Worm (Caenorhabditis elegans) whole organism, L2 larva: ENCODE data around the gene Y46G5A.7.

Source experiments
- ama-1 ChIP-seq: fragments of 150-350 bp; optimal IDR thresholded peaks from 2 replicates; lab custom pipeline; 2018; ENCODE audit warnings: inconsistent platforms
- ceh-16 ChIP-seq: fragments of 150-350 bp; optimal IDR thresholded peaks from 2 replicates; lab custom pipeline; 2014; ENCODE audit warnings: missing biosample characterization, missing genetic modification characterization
- ceh-82 ChIP-seq: fragments of 150-350 bp; optimal IDR thresholded peaks from 2 replicates; lab custom pipeline; 2014; ENCODE audit warnings: missing biosample characterization, missing genetic modification characterization
- elt-3 ChIP-seq: sonication (generic microtip); optimal IDR thresholded peaks from 2 replicates; lab custom pipeline; 2017; ENCODE audit warnings: missing biosample characterization, missing genetic modification characterization
- fos-1 ChIP-seq: fragments of 150-350 bp; optimal IDR thresholded peaks from 2 replicates; lab custom pipeline; 2014; ENCODE audit warnings: missing biosample characterization, missing genetic modification characterization
- lin-13 ChIP-seq: fragments of 150-350 bp; optimal IDR thresholded peaks from 2 replicates; lab custom pipeline; 2014; ENCODE audit warnings: missing biosample characterization, missing genetic modification reagents, missing genetic modification characterization
- lin-39 ChIP-seq: fragments of 150-350 bp; optimal IDR thresholded peaks from 2 replicates; lab custom pipeline; 2014; ENCODE audit warnings: missing biosample characterization, missing genetic modification reagents, missing genetic modification characterization
- mdl-1 ChIP-seq, 2 experiments: fragments of 150-350 bp in 1 of 2; sonication (generic microtip) in 1 of 2; optimal IDR thresholded peaks; 2 replicates each; lab custom pipeline; 2017; ENCODE audit warnings: missing biosample characterization in 2 of 2, missing genetic modification characterization in 2 of 2
- nhr-25 ChIP-seq: fragments of 150-350 bp; sonication (generic microtip); optimal IDR thresholded peaks from 3 replicates; lab custom pipeline; 2014; ENCODE audit warnings: missing biosample characterization, missing genetic modification characterization
- sma-9 ChIP-seq, 2 experiments: fragments of 150-350 bp in 1 of 2; sonication (generic microtip) in 1 of 2; optimal IDR thresholded peaks; 2 replicates each; lab custom pipeline; 2014 to 2016; ENCODE audit warnings: missing genetic modification characterization in 2 of 2, mild to moderate bottlenecking in 1 of 2, missing biosample characterization in 1 of 2, missing compliant biosample characterization in 1 of 2, missing genetic modification reagents in 1 of 2, moderate library complexity in 1 of 2
- zag-1 ChIP-seq: fragments of 150-350 bp; optimal IDR thresholded peaks from 2 replicates; lab custom pipeline; 2014; ENCODE audit warnings: missing biosample characterization, missing genetic modification characterization
- ztf-11 ChIP-seq: sonication (generic microtip); optimal IDR thresholded peaks from 2 replicates; lab custom pipeline; 2017; ENCODE audit warnings: missing biosample characterization, missing genetic modification characterization

DNA sequence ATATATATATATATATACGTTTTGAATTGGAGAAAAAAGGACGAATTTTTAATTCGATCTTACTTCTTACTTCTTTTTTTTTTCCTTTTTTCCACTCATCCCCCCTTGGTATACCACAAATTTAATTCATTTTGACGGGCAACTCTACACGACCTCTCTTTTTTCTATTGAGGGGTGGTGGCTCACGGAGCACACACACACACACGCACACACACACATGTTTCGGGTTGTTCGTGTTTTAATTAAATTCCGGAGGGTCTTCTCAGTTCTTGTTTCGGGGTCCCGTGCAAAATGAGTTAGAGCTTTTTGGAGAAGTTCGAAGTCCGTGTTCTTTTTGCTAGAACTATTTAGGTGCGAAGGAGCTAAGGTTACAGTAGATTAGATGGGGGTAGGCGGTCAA is 44.6 kb downstream of the Y46G5A.7 start:
- no peak for TF ChIP-seq fos-1 (tag; lab: Kevin White, UChicago)
- TF ChIP-seq ceh-82 (tag; lab: Kevin White, UChicago) = no peak
- TF ChIP-seq elt-3 (tag; lab: Kevin White, UChicago) = no peak
- no peak for TF ChIP-seq ztf-11
- TF ChIP-seq zag-1 (tag; lab: Kevin White, UChicago) = peak; percentile 5
- TF ChIP-seq lin-13 (GFP tag; lab: Kevin White, UChicago) = no peak
- TF ChIP-seq sma-9 (GFP tag; optimal IDR thresholded peaks at IDR 0.05; lab: Kevin White, UChicago) = no peak
- no peak for TF ChIP-seq sma-9 (tag; optimal IDR thresholded peaks at IDR 0.05; lab: Kevin White, UChicago)
- TF ChIP-seq ceh-16 (tag; lab: Kevin White, UChicago) = no peak
- no peak for TF ChIP-seq ama-1
- TF ChIP-seq mdl-1 (tag; optimal IDR thresholded peaks at IDR 0.05; lab: Kevin White, UChicago) = no peak
- TF ChIP-seq nhr-25 (tag; lab: Kevin White, UChicago) = no peak
- TF ChIP-seq lin-39 (tag; lab: Kevin White, UChicago) = no peak
